Fruit fly (Drosophila melanogaster) whole organism, embryonic: ENCODE results near the gene Ccp84Ad.

ENCODE experiments used
- CG9215 ChIP-seq: fragments of 200-800 bp; sonication (Bioruptor generic); IDR thresholded peaks from 2 replicates; pipeline ENCODE4 v1.3.6; 2022; ENCODE audit warnings: missing biosample characterization, missing genetic modification characterization
- dysf ChIP-seq: fragments of 200-800 bp; sonication (Bioruptor generic); IDR thresholded peaks from 3 replicates; pipeline ENCODE4 v1.3.6; 2022; ENCODE audit warnings: missing biosample characterization, missing genetic modification characterization
- fru ChIP-seq: fragments of >200 bp; optimal IDR thresholded peaks from 2 replicates; lab custom pipeline; 2017
- sd ChIP-seq: fragments of 200-800 bp; sonication (Bioruptor generic); optimal IDR thresholded peaks from 3 replicates; lab custom pipeline; 2018; ENCODE audit warnings: missing biosample characterization, mild to moderate bottlenecking, missing genetic modification characterization, moderate library complexity

DNA sequence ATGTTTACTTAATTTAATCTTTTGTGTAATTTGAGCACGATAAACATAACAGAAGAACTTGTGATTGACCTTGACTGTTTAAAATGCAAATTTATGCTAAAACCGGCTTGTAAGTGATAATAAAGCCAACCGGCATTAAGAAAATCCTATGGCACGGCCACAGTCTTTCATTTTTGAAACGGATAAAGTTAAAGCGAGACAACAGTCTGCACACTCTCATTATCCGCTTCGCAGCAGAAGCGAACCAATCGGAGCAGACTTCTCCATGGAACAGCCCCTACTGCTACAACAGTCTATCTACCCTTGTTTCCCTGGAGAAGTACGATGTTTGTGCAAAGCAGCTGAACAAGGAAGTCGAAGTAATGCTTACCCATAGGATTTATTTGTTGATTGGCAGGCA, 9.4 kb upstream of the Ccp84Ad start:
- no peak for TF ChIP-seq sd (tag; lab: Kevin White, UChicago)
- TF ChIP-seq dysf (GFP tag; lab: Robert Waterston, UW), result no peak
- TF ChIP-seq CG9215 (GFP tag; lab: Robert Waterston, UW), result no peak
- TF ChIP-seq fru (lab: Kevin White, UChicago), result no peak
